Worm (Caenorhabditis elegans): ENCODE data around the gene rps-5.

rps-5 gene

ce11 chrIV:11142314-11143227 is 31.7 kb upstream of the rps-5 start, which contains the start of gene skih-2 (continued):
- no peak for TF ChIP-seq lin-15B (tag; optimal IDR thresholded peaks at IDR 0.05)
- peak; percentile 64 for TF ChIP-seq F49E8.2 (tag; optimal IDR thresholded peaks at IDR 0.05; ENCODE audit: borderline replicate concordance)
- TF ChIP-seq unc-130 (GFP tag; optimal IDR thresholded peaks at IDR 0.05), result peak; percentile 32
- TF ChIP-seq fkh-10 (GFP tag; optimal IDR thresholded peaks at IDR 0.05), result peak; percentile 8
- no peak for TF ChIP-seq ces-1 (GFP tag; optimal IDR thresholded peaks at IDR 0.05)
- TF ChIP-seq set-16 (GFP tag; IDR thresholded peaks at IDR 0.05), result no peak
- TF ChIP-seq F10B5.3 (tag; optimal IDR thresholded peaks at IDR 0.05), result no peak
- TF ChIP-seq lin-1 (GFP tag; IDR thresholded peaks at IDR 0.05), result no peak
- TF ChIP-seq aly-2 (tag; optimal IDR thresholded peaks at IDR 0.05), result no peak
- no peak for TF ChIP-seq unc-62 (GFP tag; optimal IDR thresholded peaks at IDR 0.05 in 1 of 2)
- no peak for TF ChIP-seq unc-62 (tag; optimal IDR thresholded peaks at IDR 0.05)
- TF ChIP-seq nhr-25 (tag; optimal IDR thresholded peaks at IDR 0.05; ENCODE audit: borderline replicate concordance, insufficient read depth), result no peak
- TF ChIP-seq madf-9 (GFP tag; conservative IDR thresholded peaks at IDR 0.05), result no peak

ce11 chrIV:11131268-11131667 is 20.4 kb upstream of the rps-5 start, which contains the start of gene ard-1:
TSS of gene ard-1 (plus strand) at chrIV:11131279.
- TF ChIP-seq ctbp-1 (GFP tag; IDR thresholded peaks at IDR 0.05), result peak; percentile 10; the same call in 1 of the 2 replicates
- TF ChIP-seq Y75B8A.6 (GFP tag; IDR thresholded peaks at IDR 0.05), result no peak

- TF ChIP-seq nhr-28 (tag; optimal IDR thresholded peaks at IDR 0.05) (peak; percentile 20), mep-1 (tag; optimal IDR thresholded peaks at IDR 0.05) (peak; percentile 47), egl-27 (tag; optimal IDR thresholded peaks at IDR 0.05) (no peak), nhr-77 (tag; optimal IDR thresholded peaks at IDR 0.05) (peak; percentile 32), lin-1 (GFP tag; IDR thresholded peaks at IDR 0.05) (no peak), lsy-2 (tag; optimal IDR thresholded peaks at IDR 0.05) (peak in 1 of 2 experiments; percentile 12), dve-1 (tag; optimal IDR thresholded peaks at IDR 0.05; ENCODE audit: insufficient read depth) (peak; percentile 69), daf-16 (GFP tag; optimal IDR thresholded peaks at IDR 0.05) (no peak), daf-16 (tag; optimal IDR thresholded peaks at IDR 0.05) (peak; percentile 83)
Measured at ce11 chrIV:11130774-11131173, 19.9 kb upstream of the rps-5 start.

ce11 chrIV:11126028-11126427 is 15.2 kb upstream of the rps-5 start:
- no peak for TF ChIP-seq ZK546.5 (tag; optimal IDR thresholded peaks at IDR 0.05)
- TF ChIP-seq lir-3 (tag; optimal IDR thresholded peaks at IDR 0.05), result no peak
- TF ChIP-seq pha-4 (GFP tag; IDR thresholded peaks at IDR 0.05), result no peak
- TF ChIP-seq pha-4 (tag; optimal IDR thresholded peaks at IDR 0.05), result no peak
- TF ChIP-seq snpc-4 (tag; optimal IDR thresholded peaks at IDR 0.05), result no peak
- TF ChIP-seq unc-62 (GFP tag; optimal IDR thresholded peaks at IDR 0.05 in 1 of 2), result peak in 1 of 2 experiments; percentile 92
- TF ChIP-seq unc-62 (tag; optimal IDR thresholded peaks at IDR 0.05), result no peak
- no peak for TF ChIP-seq lin-1 (GFP tag; IDR thresholded peaks at IDR 0.05)
- 0 out of 2 replicates have a peak, but pooled peaks have one; percentile 6 for TF ChIP-seq set-16 (GFP tag; IDR thresholded peaks at IDR 0.05)
- TF ChIP-seq nhr-111 (GFP tag; optimal IDR thresholded peaks at IDR 0.05), result no peak
- no peak for TF ChIP-seq snpc-1.2 (GFP tag; IDR thresholded peaks at IDR 0.05)
- no peak for TF ChIP-seq cey-2 (tag; optimal IDR thresholded peaks at IDR 0.05; ENCODE audit: borderline replicate concordance, insufficient read depth)
- TF ChIP-seq php-3 (GFP tag; IDR thresholded peaks at IDR 0.05), result no peak
- TF ChIP-seq dmd-9 (GFP tag; IDR thresholded peaks at IDR 0.05), result no peak

- TF ChIP-seq mdl-1 (tag; optimal IDR thresholded peaks at IDR 0.05) (no peak), mxl-2 (GFP tag; conservative IDR thresholded peaks at IDR 0.05) (no peak), dmd-9 (GFP tag; IDR thresholded peaks at IDR 0.05) (no peak), mes-2 (tag; optimal IDR thresholded peaks at IDR 0.05; ENCODE audit: poor library complexity, severe bottlenecking) (no peak), lin-13 (GFP tag; optimal IDR thresholded peaks at IDR 0.05) (no peak), ZK337.2 (GFP tag; IDR thresholded peaks at IDR 0.05) (no peak), nhr-77 (tag; optimal IDR thresholded peaks at IDR 0.05) (no peak), hmg-1.1 (GFP tag; IDR thresholded peaks at IDR 0.05) (no peak), lim-7 (GFP tag; IDR thresholded peaks at IDR 0.05) (no peak), Y75B8A.6 (GFP tag; IDR thresholded peaks at IDR 0.05) (no peak), nhr-76 (tag; optimal IDR thresholded peaks at IDR 0.05) (no peak)
Measured at ce11 chrIV:11126004-11126027, 15.0 kb upstream of the rps-5 start, which contains the start of gene swsn-4. TSS of gene swsn-4 (plus strand) at chrIV:11126024.

Measured in whole organism, L4 larva.